Fruit fly (Drosophila melanogaster): ENCODE results near the gene RpS20.
A peak's percentile ranks its signal among the peaks of the same experiment; 100 is the strongest.

Gene RpS20

DNA sequence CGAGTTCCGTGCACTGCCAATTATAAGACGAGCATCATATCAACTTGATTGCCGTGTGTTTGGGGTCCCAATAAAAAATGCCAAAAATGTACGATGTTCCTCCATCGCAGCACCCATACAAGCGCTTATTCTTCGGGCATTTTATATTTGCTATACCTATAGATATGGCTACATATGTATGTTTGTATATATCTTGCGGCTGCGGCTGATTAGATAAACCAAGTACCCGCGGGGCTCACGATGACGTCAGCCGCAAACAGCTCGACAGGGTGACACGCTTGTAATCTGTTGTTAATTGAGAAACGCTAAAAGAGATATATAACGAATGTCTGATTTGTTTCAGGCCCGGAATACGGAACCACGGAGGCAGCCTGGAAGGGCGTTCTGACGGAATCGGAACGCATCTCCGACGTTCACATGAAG lies 15.3 kb downstream of the RpS20 start:
- TF ChIP-seq cic (GFP tag; optimal IDR thresholded peaks at IDR 0.05) (peak; percentile 48), CG7101 (tag; optimal IDR thresholded peaks at IDR 0.05) (no peak), tj (GFP tag; optimal IDR thresholded peaks at IDR 0.05) (no peak), CG12768 (GFP tag; optimal IDR thresholded peaks at IDR 0.05) (no peak), kay (GFP tag; ENCODE audit: borderline replicate concordance) (peak; percentile 76), bab1 (GFP tag; optimal IDR thresholded peaks at IDR 0.05) (no peak), CG33017 (tag; optimal IDR thresholded peaks at IDR 0.05) (no peak), CG14711 (tag; optimal IDR thresholded peaks at IDR 0.05) (no peak), Crg-1 (GFP tag; optimal IDR thresholded peaks at IDR 0.05) (no peak), CG5204 (GFP tag; optimal IDR thresholded peaks at IDR 0.05) (no peak), CG7045 (GFP tag; optimal IDR thresholded peaks at IDR 0.05) (no peak), Hr96 (GFP tag; optimal IDR thresholded peaks at IDR 0.05) (no peak), ovo (GFP tag; optimal IDR thresholded peaks at IDR 0.05) (no peak), CG11617 (GFP tag; optimal IDR thresholded peaks at IDR 0.05) (no peak), CG1620 (GFP tag; optimal IDR thresholded peaks at IDR 0.05) (no peak), Clk (GFP tag; optimal IDR thresholded peaks at IDR 0.05) (no peak), pad (GFP tag; optimal IDR thresholded peaks at IDR 0.05) (no peak)

DNA sequence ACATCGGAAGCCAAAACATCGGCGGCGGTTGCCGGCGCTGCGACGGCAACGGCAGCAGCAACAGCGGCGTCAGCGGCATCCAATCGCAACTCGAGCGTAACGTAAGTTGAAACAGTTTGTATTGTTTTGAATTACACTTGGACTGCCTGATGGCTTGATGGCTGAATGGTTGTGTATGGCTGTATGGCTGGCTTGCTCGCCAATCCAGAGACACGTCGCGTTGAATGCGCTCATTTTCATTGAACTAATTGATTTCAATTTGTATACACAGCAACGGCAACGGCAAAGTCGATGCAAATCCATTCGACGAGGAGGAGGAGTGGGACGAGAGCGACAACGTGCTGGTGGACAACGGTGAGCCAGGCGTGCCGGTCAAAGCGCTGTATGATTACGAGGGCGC lies 16.8 kb downstream of the RpS20 start:
- TF ChIP-seq CG7101 (tag; optimal IDR thresholded peaks at IDR 0.05) (no peak), CG1620 (GFP tag; optimal IDR thresholded peaks at IDR 0.05) (no peak), Hr96 (GFP tag; optimal IDR thresholded peaks at IDR 0.05) (no peak), ovo (GFP tag; optimal IDR thresholded peaks at IDR 0.05) (peak; percentile 39), toe (GFP tag; optimal IDR thresholded peaks at IDR 0.05) (no peak), Mnt (GFP tag; optimal IDR thresholded peaks at IDR 0.05) (peak; percentile 51), Clk (GFP tag; optimal IDR thresholded peaks at IDR 0.05) (no peak), cic (GFP tag; optimal IDR thresholded peaks at IDR 0.05) (peak; percentile 99), bab1 (GFP tag; optimal IDR thresholded peaks at IDR 0.05) (peak; percentile 52), cnc (optimal IDR thresholded peaks at IDR 0.05) (no peak), CG5204 (GFP tag; optimal IDR thresholded peaks at IDR 0.05) (no peak), CG7045 (GFP tag; optimal IDR thresholded peaks at IDR 0.05) (no peak), kay (GFP tag; ENCODE audit: borderline replicate concordance) (no peak), CG12768 (GFP tag; optimal IDR thresholded peaks at IDR 0.05) (peak; percentile 64), pad (GFP tag; optimal IDR thresholded peaks at IDR 0.05) (no peak), tj (GFP tag; optimal IDR thresholded peaks at IDR 0.05) (peak; percentile 20), Crg-1 (GFP tag; optimal IDR thresholded peaks at IDR 0.05) (no peak)

DNA sequence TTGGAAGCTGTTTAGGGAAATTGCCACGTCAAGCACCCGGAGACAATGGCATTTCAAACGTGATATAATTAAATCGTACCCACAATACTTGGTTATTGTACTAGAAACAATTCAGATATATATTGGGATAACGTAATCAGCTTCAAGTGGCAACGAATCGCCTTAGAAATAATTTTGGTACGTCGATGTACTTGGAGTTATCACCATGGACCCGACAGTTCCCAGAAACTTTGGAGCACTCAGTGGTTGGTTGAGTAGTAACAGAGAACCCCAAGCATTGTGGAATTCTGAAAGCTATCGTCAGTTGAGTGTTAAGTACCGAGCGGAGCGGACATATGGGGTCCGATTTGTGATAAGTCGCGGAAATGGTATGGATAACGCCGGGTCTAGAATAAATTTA lies 19.9 kb downstream of the RpS20 start, which contains the start of gene CG15695:
Gene CG15695 (plus strand): TSS at position 301 of the 400 bp plus-strand sequence.
- TF ChIP-seq CG5204 (GFP tag; optimal IDR thresholded peaks at IDR 0.05) (no peak), CG1620 (GFP tag; optimal IDR thresholded peaks at IDR 0.05) (no peak), toe (GFP tag; optimal IDR thresholded peaks at IDR 0.05) (no peak), Hr96 (GFP tag; optimal IDR thresholded peaks at IDR 0.05) (no peak), Clk (GFP tag; optimal IDR thresholded peaks at IDR 0.05) (no peak)

DNA sequence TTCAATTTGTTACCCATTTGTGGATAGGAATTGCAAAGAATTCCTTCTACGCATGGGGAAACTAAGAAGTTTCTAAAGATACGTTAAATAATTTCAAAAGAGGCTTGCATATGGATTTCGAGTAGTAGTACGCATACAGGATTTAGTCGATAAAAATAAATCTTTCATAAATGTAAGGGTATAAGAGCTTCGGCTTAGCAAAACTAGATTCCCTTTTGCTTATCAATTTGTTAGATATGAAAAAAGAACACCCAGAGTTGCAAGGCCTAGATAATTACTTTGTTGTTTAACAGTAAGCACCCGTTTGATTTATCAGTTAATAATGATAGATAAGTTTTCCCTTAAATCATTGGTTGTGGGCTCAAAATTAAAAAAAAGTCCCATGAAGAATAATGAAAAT lies 23.5 kb downstream of the RpS20 start:
- TF ChIP-seq CG1620 (GFP tag; optimal IDR thresholded peaks at IDR 0.05) (no peak), bab1 (GFP tag; optimal IDR thresholded peaks at IDR 0.05) (no peak), Crg-1 (GFP tag; optimal IDR thresholded peaks at IDR 0.05) (no peak), Hr96 (GFP tag; optimal IDR thresholded peaks at IDR 0.05) (no peak), CG11617 (GFP tag; optimal IDR thresholded peaks at IDR 0.05) (no peak), cic (GFP tag; optimal IDR thresholded peaks at IDR 0.05) (no peak), CG7045 (GFP tag; optimal IDR thresholded peaks at IDR 0.05) (no peak)

DNA sequence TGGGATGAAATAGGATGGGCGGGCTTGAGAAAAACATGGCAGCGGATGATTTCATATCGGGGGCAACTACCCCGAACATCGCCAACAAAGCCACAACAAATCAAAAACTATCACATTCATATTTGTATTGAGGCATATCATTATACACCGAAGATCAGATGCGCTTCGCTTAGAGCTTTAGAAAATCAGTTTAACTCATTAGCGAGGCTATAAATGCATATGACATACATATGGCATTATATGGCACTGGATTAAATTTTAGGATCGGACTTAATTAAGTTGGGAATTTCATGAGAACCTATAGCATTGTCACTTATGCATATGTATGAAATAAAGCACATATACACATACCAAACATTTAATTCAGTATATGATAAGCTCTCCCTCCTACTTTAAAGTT lies 24.3 kb downstream of the RpS20 start:
- no peak for TF ChIP-seq CG14711 (tag; optimal IDR thresholded peaks at IDR 0.05)
- peak; percentile 48 for TF ChIP-seq kay (GFP tag; ENCODE audit: borderline replicate concordance)
- TF ChIP-seq CG5204 (GFP tag; optimal IDR thresholded peaks at IDR 0.05) = no peak
- no peak for TF ChIP-seq pad (GFP tag; optimal IDR thresholded peaks at IDR 0.05)

DNA sequence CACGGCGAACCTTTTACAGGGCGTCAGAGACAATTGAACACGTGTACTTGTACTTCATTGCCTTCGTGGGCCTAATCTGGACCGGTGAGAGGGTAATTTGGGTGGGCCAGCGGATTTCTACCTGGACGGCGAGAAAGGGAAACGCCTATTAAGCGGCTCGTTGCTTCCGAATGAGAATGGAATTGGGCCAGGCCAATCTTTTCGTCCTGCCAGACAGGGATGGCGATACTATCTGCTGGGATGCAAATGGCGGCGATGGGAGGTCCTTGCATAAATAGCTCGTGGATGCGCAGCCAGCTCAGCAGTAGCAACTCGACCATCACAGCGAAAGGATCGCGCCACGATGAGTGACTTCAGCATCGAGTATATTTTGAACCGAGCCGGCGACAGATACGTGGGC lies 24.8 kb downstream of the RpS20 start, which contains the start of gene CG15696:
Gene CG15696 (plus strand): TSS at position 301 of the 400 bp plus-strand sequence.
- no peak for TF ChIP-seq pad (GFP tag; optimal IDR thresholded peaks at IDR 0.05)
- no peak for TF ChIP-seq Clk (GFP tag; optimal IDR thresholded peaks at IDR 0.05)
- TF ChIP-seq Crg-1 (GFP tag; optimal IDR thresholded peaks at IDR 0.05) = no peak
- TF ChIP-seq Mnt (GFP tag; optimal IDR thresholded peaks at IDR 0.05) = no peak
- no peak for TF ChIP-seq CG11617 (GFP tag; optimal IDR thresholded peaks at IDR 0.05)
- no peak for TF ChIP-seq CG7101 (tag; optimal IDR thresholded peaks at IDR 0.05)
- no peak for TF ChIP-seq CG14711 (tag; optimal IDR thresholded peaks at IDR 0.05)
- no peak for TF ChIP-seq kay (GFP tag; ENCODE audit: borderline replicate concordance)
- no peak for TF ChIP-seq CG12768 (GFP tag; optimal IDR thresholded peaks at IDR 0.05)

DNA sequence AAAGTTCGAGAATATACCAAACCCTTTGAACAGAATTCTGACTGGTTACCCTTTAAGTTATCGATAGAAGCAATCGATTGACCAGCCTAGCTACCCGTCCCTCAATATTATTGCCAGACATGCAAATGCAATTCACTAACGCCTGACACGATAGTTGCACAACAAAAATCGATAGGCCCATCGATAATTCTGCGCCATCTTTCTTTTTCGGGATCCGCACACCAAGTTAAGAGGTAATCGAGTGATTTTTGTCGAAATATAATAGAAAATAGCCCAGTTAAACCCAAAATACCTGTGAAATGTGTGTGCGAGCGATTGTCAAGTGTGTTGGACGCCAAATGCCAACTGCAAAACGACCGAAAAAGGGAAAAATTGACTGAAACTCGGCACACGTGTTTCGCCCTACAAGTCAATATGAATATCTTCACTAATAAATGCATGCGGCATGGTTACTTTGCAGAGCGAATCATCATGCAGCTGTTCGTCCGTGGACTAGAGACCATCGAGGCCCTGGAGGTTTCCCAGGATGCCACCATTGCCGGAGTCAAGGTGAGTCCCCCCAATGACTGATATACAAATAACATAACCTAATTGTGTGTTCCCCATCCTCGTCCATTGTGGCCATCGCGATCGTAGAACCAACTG lies 28.5 kb downstream of the RpS20 start, which contains the start of gene RpS30:
Gene RpS30 (plus strand): TSS at position 122 of the 645 bp plus-strand sequence.
- TF ChIP-seq Crg-1 (GFP tag; optimal IDR thresholded peaks at IDR 0.05) (no peak), ovo (GFP tag; optimal IDR thresholded peaks at IDR 0.05) (no peak), CG7045 (GFP tag; optimal IDR thresholded peaks at IDR 0.05) (no peak), kay (GFP tag; ENCODE audit: borderline replicate concordance) (no peak), cnc (optimal IDR thresholded peaks at IDR 0.05) (no peak), Mnt (GFP tag; optimal IDR thresholded peaks at IDR 0.05) (peak; percentile 92), Hr96 (GFP tag; optimal IDR thresholded peaks at IDR 0.05) (peak; percentile 37), cic (GFP tag; optimal IDR thresholded peaks at IDR 0.05) (peak; percentile 25), CG1620 (GFP tag; optimal IDR thresholded peaks at IDR 0.05) (peak; percentile 22), pad (GFP tag; optimal IDR thresholded peaks at IDR 0.05) (peak; percentile 37), bab1 (GFP tag; optimal IDR thresholded peaks at IDR 0.05) (peak; percentile 79), CG33017 (tag; optimal IDR thresholded peaks at IDR 0.05) (no peak), tj (GFP tag; optimal IDR thresholded peaks at IDR 0.05) (peak; percentile 51), CG12768 (GFP tag; optimal IDR thresholded peaks at IDR 0.05) (no peak), toe (GFP tag; optimal IDR thresholded peaks at IDR 0.05) (peak; percentile 1), CG11617 (GFP tag; optimal IDR thresholded peaks at IDR 0.05) (no peak), CG14711 (tag; optimal IDR thresholded peaks at IDR 0.05) (peak; percentile 72), CG5204 (GFP tag; optimal IDR thresholded peaks at IDR 0.05) (no peak), Clk (GFP tag; optimal IDR thresholded peaks at IDR 0.05) (no peak), CG7101 (tag; optimal IDR thresholded peaks at IDR 0.05) (peak; percentile 55)
